Worm (Caenorhabditis elegans): Measurements from ENCODE around the gene F13D12.8.

F13D12.8 gene

ce11 chrII:11714728-11715127 is 17.7 kb downstream of the F13D12.8 start:
- TF ChIP-seq ceh-2 (tag; optimal IDR thresholded peaks at IDR 0.05) (no peak), elt-4 (tag; optimal IDR thresholded peaks at IDR 0.05) (no peak), pag-3 (tag; optimal IDR thresholded peaks at IDR 0.05; ENCODE audit: borderline replicate concordance) (no peak), K02D7.2 (tag; optimal IDR thresholded peaks at IDR 0.05) (no peak), ceh-9 (tag; optimal IDR thresholded peaks at IDR 0.05) (no peak), pha-4 (tag; optimal IDR thresholded peaks at IDR 0.05) (no peak), pqm-1 (tag; optimal IDR thresholded peaks at IDR 0.05) (no peak), ceh-30 (tag; optimal IDR thresholded peaks at IDR 0.05) (no peak), ceh-19 (GFP tag; optimal IDR thresholded peaks at IDR 0.05) (no peak), C08G9.2 (tag; optimal IDR thresholded peaks at IDR 0.05) (no peak), ceh-31 (tag; optimal IDR thresholded peaks at IDR 0.05) (no peak), unc-55 (GFP tag; optimal IDR thresholded peaks at IDR 0.05) (no peak), pros-1 (tag; optimal IDR thresholded peaks at IDR 0.05) (no peak), C38D4.7 (GFP tag; optimal IDR thresholded peaks at IDR 0.05) (no peak), zip-5 (tag; optimal IDR thresholded peaks at IDR 0.05) (no peak), madf-2 (tag; optimal IDR thresholded peaks at IDR 0.05) (no peak), dve-1 (tag; optimal IDR thresholded peaks at IDR 0.05) (no peak), pat-9 (tag; optimal IDR thresholded peaks at IDR 0.05) (no peak), fkh-6 (tag; optimal IDR thresholded peaks at IDR 0.05) (no peak), ceh-14 (tag; optimal IDR thresholded peaks at IDR 0.05) (no peak)

ce11 chrII:11713569-11713968 is 18.8 kb downstream of the F13D12.8 start, which contains the start of gene F13D12.10:
F13D12.10 (plus strand) TSS chrII:11713799.
- TF ChIP-seq ceh-18 (tag; optimal IDR thresholded peaks at IDR 0.05) (peak; percentile 64), ceh-22 (tag; optimal IDR thresholded peaks at IDR 0.05) (no peak), unc-55 (GFP tag; optimal IDR thresholded peaks at IDR 0.05) (peak; percentile 20), unc-86 (tag; optimal IDR thresholded peaks at IDR 0.05) (no peak), pha-2 (tag; optimal IDR thresholded peaks at IDR 0.05) (no peak), T23F11.4 (GFP tag; optimal IDR thresholded peaks at IDR 0.05) (no peak)

DNA sequence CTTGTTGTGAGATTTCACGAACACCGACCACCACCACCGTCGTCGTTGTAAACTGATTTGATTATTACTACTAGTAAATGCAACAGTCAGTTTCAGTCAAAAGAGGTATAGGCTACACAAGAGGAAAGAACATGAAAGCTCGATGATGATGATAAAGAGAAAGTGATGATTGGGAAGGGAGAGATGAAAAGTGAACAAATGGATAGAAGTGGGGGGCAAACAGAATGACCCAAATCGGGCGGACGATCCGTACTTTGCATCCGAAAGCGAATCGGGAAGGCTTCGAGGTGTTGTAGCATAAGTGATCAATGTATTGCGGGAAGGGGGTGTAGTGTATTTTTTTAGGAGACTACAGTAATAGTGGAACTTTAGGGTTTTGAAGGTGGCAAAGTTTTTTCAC is 21.6 kb downstream of the F13D12.8 start:
- TF ChIP-seq fkh-10 (GFP tag; optimal IDR thresholded peaks at IDR 0.05) (no peak), nfya-1 (tag; optimal IDR thresholded peaks at IDR 0.05) (no peak)

- TF ChIP-seq madf-2 (tag; optimal IDR thresholded peaks at IDR 0.05) (no peak), C38D4.7 (GFP tag; optimal IDR thresholded peaks at IDR 0.05) (no peak), ceh-48 (tag; optimal IDR thresholded peaks at IDR 0.05) (no peak), lim-6 (tag; optimal IDR thresholded peaks at IDR 0.05) (no peak), ztf-16 (tag; optimal IDR thresholded peaks at IDR 0.05) (no peak), gmeb-2 (tag; optimal IDR thresholded peaks at IDR 0.05) (no peak), nhr-11 (tag; optimal IDR thresholded peaks at IDR 0.05) (no peak), unc-55 (GFP tag; optimal IDR thresholded peaks at IDR 0.05) (no peak), ahr-1 (tag; optimal IDR thresholded peaks at IDR 0.05) (no peak), pha-2 (tag; optimal IDR thresholded peaks at IDR 0.05) (no peak), eyg-1 (tag; optimal IDR thresholded peaks at IDR 0.05) (no peak), ceh-18 (tag; optimal IDR thresholded peaks at IDR 0.05) (no peak), ceh-34 (tag; optimal IDR thresholded peaks at IDR 0.05) (no peak), ceh-31 (tag; optimal IDR thresholded peaks at IDR 0.05) (no peak), ttx-3 (tag; optimal IDR thresholded peaks at IDR 0.05) (no peak), C08G9.2 (tag; optimal IDR thresholded peaks at IDR 0.05) (no peak), unc-42 (tag; optimal IDR thresholded peaks at IDR 0.05) (no peak), tbx-7 (tag; optimal IDR thresholded peaks at IDR 0.05) (no peak), fax-1 (tag; optimal IDR thresholded peaks at IDR 0.05) (no peak)
Observed at ce11 chrII:11709464-11709863, 22.9 kb downstream of the F13D12.8 start, which contains the start of gene fcmt-1. fcmt-1 (minus strand) TSS chrII:11709564.
